Worm (Caenorhabditis elegans) whole organism, late embryonic: ENCODE data around the gene K10G4.5.

Source experiments
- T23F11.4 ChIP-seq: fragments of 200-800 bp; sonication (Bioruptor generic); optimal IDR thresholded peaks from 2 replicates; lab custom pipeline; 2018; ENCODE audit warnings: mild to moderate bottlenecking, missing genetic modification characterization, missing compliant biosample characterization
- Y22D7AL.16 ChIP-seq: sonication (generic microtip); optimal IDR thresholded peaks from 2 replicates; lab custom pipeline; 2016; ENCODE audit warnings: missing genetic modification characterization, missing compliant biosample characterization
- ama-1 ChIP-seq: fragments of 150-350 bp; optimal IDR thresholded peaks from 2 replicates; lab custom pipeline; 2014
- ceh-19 ChIP-seq: fragments of 200-800 bp; sonication (Bioruptor generic); optimal IDR thresholded peaks from 2 replicates; lab custom pipeline; 2018; ENCODE audit warnings: mild to moderate bottlenecking, missing genetic modification characterization, missing compliant biosample characterization
- ceh-2 ChIP-seq: sonication (generic microtip); optimal IDR thresholded peaks from 2 replicates; lab custom pipeline; 2016; ENCODE audit warnings: missing genotype, missing genetic modification characterization, missing compliant biosample characterization
- ceh-22 ChIP-seq: sonication (generic microtip); optimal IDR thresholded peaks from 2 replicates; lab custom pipeline; 2017; ENCODE audit warnings: missing biosample characterization, missing genetic modification characterization
- ceh-34 ChIP-seq: sonication (generic microtip); optimal IDR thresholded peaks from 2 replicates; lab custom pipeline; 2016; ENCODE audit warnings: mild to moderate bottlenecking, missing genetic modification characterization, missing compliant biosample characterization
- ceh-45 ChIP-seq: fragments of 200-800 bp; sonication (Bioruptor generic); IDR thresholded peaks from 2 replicates; pipeline ENCODE4 v1.3.6; 2022; ENCODE audit warnings: missing genetic modification reagents, missing genetic modification characterization, missing compliant biosample characterization
- ceh-48 ChIP-seq: sonication (generic microtip); optimal IDR thresholded peaks from 2 replicates; lab custom pipeline; 2016; ENCODE audit warnings: missing genetic modification characterization, inconsistent platforms, missing compliant biosample characterization
- ceh-6 ChIP-seq: fragments of 200-800 bp; sonication (Bioruptor generic); optimal IDR thresholded peaks from 2 replicates; lab custom pipeline; 2018; ENCODE audit warnings: mild to moderate bottlenecking, missing genetic modification characterization, missing compliant biosample characterization
- ceh-9 ChIP-seq: sonication (generic microtip); optimal IDR thresholded peaks from 2 replicates; lab custom pipeline; 2016; ENCODE audit warnings: mild to moderate bottlenecking, missing genetic modification characterization, inconsistent platforms, missing compliant biosample characterization
- elt-2 ChIP-seq: sonication (generic microtip); optimal IDR thresholded peaks from 2 replicates; lab custom pipeline; 2016; ENCODE audit warnings: missing genetic modification reagents, missing genetic modification characterization, missing compliant biosample characterization
- eyg-1 ChIP-seq: sonication (generic microtip); optimal IDR thresholded peaks from 2 replicates; lab custom pipeline; 2016; ENCODE audit warnings: missing genotype, missing genetic modification characterization, missing compliant biosample characterization
- fax-1 ChIP-seq: sonication (generic microtip); optimal IDR thresholded peaks from 2 replicates; lab custom pipeline; 2016; ENCODE audit warnings: missing genotype, missing genetic modification characterization, missing compliant biosample characterization
- fkh-6 ChIP-seq: sonication (generic microtip); optimal IDR thresholded peaks from 2 replicates; lab custom pipeline; 2016; ENCODE audit warnings: missing genetic modification characterization, missing compliant biosample characterization
- gmeb-2 ChIP-seq: sonication (generic microtip); optimal IDR thresholded peaks from 2 replicates; lab custom pipeline; 2016; ENCODE audit warnings: missing genetic modification characterization, inconsistent platforms, missing compliant biosample characterization
- hlh-13 ChIP-seq: fragments of 200-800 bp; sonication (Bioruptor generic); optimal IDR thresholded peaks from 2 replicates; lab custom pipeline; 2018; ENCODE audit warnings: mild to moderate bottlenecking, missing genetic modification characterization, missing compliant biosample characterization
- hlh-30 ChIP-seq: sonication (generic microtip); optimal IDR thresholded peaks from 2 replicates; lab custom pipeline; 2017; ENCODE audit warnings: antibody characterized with exemption, missing genetic modification characterization, missing compliant biosample characterization; ENCODE audit not compliant: insufficient read depth
- nfya-1 ChIP-seq: sonication (generic microtip); optimal IDR thresholded peaks from 2 replicates; lab custom pipeline; 2017; ENCODE audit warnings: missing genetic modification characterization, mild to moderate bottlenecking, missing compliant biosample characterization, antibody characterized with exemption, moderate library complexity
- nhr-11 ChIP-seq: fragments of 150-350 bp; optimal IDR thresholded peaks from 2 replicates; lab custom pipeline; 2014; ENCODE audit warnings: missing biosample characterization, missing genetic modification characterization
- odd-2 ChIP-seq: sonication (generic microtip); optimal IDR thresholded peaks from 2 replicates; lab custom pipeline; 2017; ENCODE audit warnings: antibody characterized with exemption, mild to moderate bottlenecking, missing genetic modification characterization, missing compliant biosample characterization
- pag-3 ChIP-seq: sonication (generic microtip); optimal IDR thresholded peaks from 2 replicates; lab custom pipeline; 2016; ENCODE audit warnings: missing compliant biosample characterization, missing genetic modification characterization, borderline replicate concordance
- rnt-1 ChIP-seq: sonication (generic microtip); optimal IDR thresholded peaks from 2 replicates; lab custom pipeline; 2016; ENCODE audit warnings: missing genetic modification characterization, missing compliant biosample characterization
- sox-2 ChIP-seq: fragments of 200-800 bp; sonication (Bioruptor generic); IDR thresholded peaks from 2 replicates; pipeline ENCODE4 v1.3.6; 2022; ENCODE audit warnings: missing genetic modification reagents, missing genetic modification characterization, missing compliant biosample characterization
- tbx-2 ChIP-seq: sonication (generic microtip); optimal IDR thresholded peaks from 2 replicates; lab custom pipeline; 2016; ENCODE audit warnings: missing genetic modification characterization, missing compliant biosample characterization
- tbx-7 ChIP-seq: sonication (generic microtip); optimal IDR thresholded peaks from 2 replicates; lab custom pipeline; 2016; ENCODE audit warnings: missing genotype, missing genetic modification characterization, missing compliant biosample characterization
- ttx-3 ChIP-seq: sonication (generic microtip); optimal IDR thresholded peaks from 2 replicates; lab custom pipeline; 2016; ENCODE audit warnings: missing genetic modification reagents, missing genetic modification characterization, missing compliant biosample characterization
- unc-3 ChIP-seq, 2 experiments: fragments of 200-800 bp in 1 of 2; sonication (Bioruptor generic) in 1 of 2; sonication (generic microtip) in 1 of 2; conservative IDR thresholded peaks in 1 of 2; optimal IDR thresholded peaks in 1 of 2; 2 replicates each; pipeline versions ENCODE4 v1.3.6 to Lab custom; 2016 to 2022; ENCODE audit warnings: missing compliant biosample characterization in 2 of 2, missing genetic modification characterization in 2 of 2, missing genetic modification reagents in 1 of 2
- unc-86 ChIP-seq: sonication (generic microtip); optimal IDR thresholded peaks from 2 replicates; lab custom pipeline; 2016; ENCODE audit warnings: missing genetic modification characterization, missing compliant biosample characterization
- zip-5 ChIP-seq: sonication (generic microtip); optimal IDR thresholded peaks from 2 replicates; lab custom pipeline; 2016; ENCODE audit warnings: missing genetic modification characterization, missing compliant biosample characterization
- ztf-16 ChIP-seq: sonication (generic microtip); optimal IDR thresholded peaks from 2 replicates; lab custom pipeline; 2017; ENCODE audit warnings: missing genetic modification characterization, missing compliant biosample characterization

Gene K10G4.5

DNA sequence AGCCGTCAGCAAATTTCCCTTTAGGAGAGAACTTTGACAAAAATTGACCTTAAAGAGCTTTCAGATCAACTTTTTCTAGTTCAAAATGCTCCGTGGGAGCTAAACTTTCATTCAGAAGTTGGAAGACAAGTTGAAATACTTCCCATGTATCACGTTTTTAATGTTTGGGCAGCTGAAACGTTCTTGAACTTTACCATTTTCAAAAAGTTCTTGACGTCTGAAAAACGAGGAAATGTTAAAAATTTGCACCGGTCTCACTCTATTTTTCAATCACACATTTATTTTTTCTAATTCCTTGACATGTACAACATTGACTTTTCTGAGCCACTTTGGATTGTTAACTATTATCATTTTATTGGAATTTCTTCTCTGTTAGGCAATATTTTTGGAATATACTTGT is 1.5 kb upstream of the K10G4.5 start, which contains the start of gene sri-70:
sri-70 (plus strand) TSS at position 301 of the 400 bp plus-strand sequence.
- TF ChIP-seq tbx-2 (tag; lab: Kevin White, UChicago) (no peak), Y22D7AL.16 (no peak), nhr-11 (tag; lab: Kevin White, UChicago) (no peak), fkh-6 (tag; lab: Kevin White, UChicago) (no peak), unc-3 (GFP tag; conservative IDR thresholded peaks at IDR 0.05; lab: Robert Waterston, UW) (no peak), unc-3 (tag; optimal IDR thresholded peaks at IDR 0.05; lab: Kevin White, UChicago) (no peak), zip-5 (no peak), sox-2 (GFP tag; lab: Robert Waterston, UW) (no peak), unc-86 (tag; lab: Kevin White, UChicago) (no peak), fax-1 (tag; lab: Kevin White, UChicago) (no peak), hlh-30 (tag; lab: Kevin White, UChicago) (no peak), gmeb-2 (tag; lab: Kevin White, UChicago) (no peak), ceh-22 (tag; lab: Kevin White, UChicago) (no peak), hlh-13 (no peak), tbx-7 (tag; lab: Kevin White, UChicago) (no peak), odd-2 (tag; lab: Kevin White, UChicago) (no peak)

DNA sequence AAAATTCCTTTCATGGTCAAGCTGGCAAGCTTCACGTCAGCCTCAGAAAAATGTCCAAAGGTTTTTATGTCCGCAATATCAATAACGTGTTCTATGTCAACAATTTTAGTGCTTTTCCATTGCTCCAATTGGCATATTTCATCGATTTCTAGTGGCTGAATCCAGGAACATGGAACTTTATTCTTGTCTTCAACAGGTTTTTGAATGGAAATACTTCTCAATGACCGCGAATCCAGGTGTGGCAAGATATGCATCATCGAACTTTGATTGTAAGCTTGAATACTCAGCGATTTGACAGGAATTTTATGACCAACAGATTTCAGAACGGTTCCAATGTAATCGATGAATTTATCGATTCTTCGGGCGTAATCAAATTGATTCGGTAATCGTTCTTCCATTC is 2.6 kb downstream of the K10G4.5 start:
- TF ChIP-seq ceh-34 (tag; lab: Kevin White, UChicago) (no peak), rnt-1 (tag; lab: Kevin White, UChicago) (no peak), hlh-30 (tag; lab: Kevin White, UChicago) (no peak)
- TF ChIP-seq, all 69 proteins: peak for 0

DNA sequence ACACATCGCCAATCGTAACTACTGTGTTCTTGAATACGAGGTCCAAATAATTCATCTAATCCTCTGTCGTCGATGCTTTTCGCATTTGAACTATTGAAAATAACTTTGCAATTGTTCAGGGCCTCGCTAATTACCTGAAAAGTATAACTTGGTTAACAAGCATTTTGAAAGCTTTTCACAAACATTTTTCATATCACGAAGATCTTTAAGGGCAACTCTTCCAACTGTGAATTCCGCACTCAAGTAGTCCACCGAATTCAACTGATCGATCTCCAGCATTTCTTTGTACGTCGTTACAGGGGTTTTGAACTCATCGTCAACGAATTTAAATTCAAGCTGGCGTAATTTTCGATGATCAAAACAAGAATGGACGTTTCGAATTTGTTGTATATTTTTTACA is 4.8 kb downstream of the K10G4.5 start:
- TF ChIP-seq hlh-30 (tag; lab: Kevin White, UChicago) (no peak), ceh-48 (tag; lab: Kevin White, UChicago) (no peak), ceh-6 (no peak), nhr-11 (tag; lab: Kevin White, UChicago) (no peak), tbx-2 (tag; lab: Kevin White, UChicago) (no peak), ama-1 (no peak), fkh-6 (tag; lab: Kevin White, UChicago) (no peak)
- TF ChIP-seq, all 69 proteins: peak for 0

ce11 chrV:17292740-17293139 is 8.5 kb downstream of the K10G4.5 start:
- TF ChIP-seq ceh-45 (GFP tag; lab: Robert Waterston, UW) = no peak
- no peak for TF ChIP-seq Y22D7AL.16
- no peak for TF ChIP-seq nfya-1 (tag; lab: Kevin White, UChicago)
- TF ChIP-seq ztf-16 (tag; lab: Kevin White, UChicago) = no peak
- no peak for TF ChIP-seq ceh-19
- no peak for TF ChIP-seq fkh-6 (tag; lab: Kevin White, UChicago)

- TF ChIP-seq hlh-30 (tag; lab: Kevin White, UChicago) (no peak), unc-86 (tag; lab: Kevin White, UChicago) (no peak), hlh-13 (no peak), ttx-3 (tag; lab: Kevin White, UChicago) (no peak), ceh-6 (no peak), eyg-1 (tag; lab: Kevin White, UChicago) (no peak), ceh-9 (tag; lab: Kevin White, UChicago) (no peak), rnt-1 (tag; lab: Kevin White, UChicago) (no peak), elt-2 (tag; lab: Kevin White, UChicago) (no peak), T23F11.4 (GFP tag; lab: Kevin White, UChicago) (no peak), pag-3 (tag; lab: Kevin White, UChicago) (no peak), ceh-2 (tag; lab: Kevin White, UChicago) (no peak)
Observed at ce11 chrV:17284159-17284558, 17.1 kb downstream of the K10G4.5 start.
